Worm (Caenorhabditis elegans) whole organism, early embryonic: Measurements from ENCODE around the gene fbxb-55.

Experiments
- ama-1 ChIP-seq: fragments of 150-350 bp; optimal IDR thresholded peaks from 2 replicates; lab custom pipeline; 2014
- ets-7 ChIP-seq: sonication (generic microtip); optimal IDR thresholded peaks from 2 replicates; lab custom pipeline; 2016; ENCODE audit warnings: missing genotype, missing genetic modification characterization, missing compliant biosample characterization
- flt-1 ChIP-seq: fragments of 200-800 bp; sonication (Bioruptor generic); IDR thresholded peaks from 2 replicates; pipeline ENCODE4 v1.3.6; 2022; ENCODE audit warnings: missing genetic modification characterization, missing compliant biosample characterization
- hnd-1 ChIP-seq: sonication (generic microtip); optimal IDR thresholded peaks from 2 replicates; lab custom pipeline; 2016; ENCODE audit warnings: missing genetic modification characterization, missing compliant biosample characterization
- tbx-37 ChIP-seq: fragments of 200-800 bp; sonication (Bioruptor generic); conservative IDR thresholded peaks from 2 replicates; pipeline ENCODE4 v1.3.6; 2022; ENCODE audit warnings: missing genetic modification reagents, missing genetic modification characterization, missing compliant biosample characterization

- TF ChIP-seq hnd-1 (tag; lab: Kevin White, UChicago), result no peak
- no peak for TF ChIP-seq ets-7 (tag; lab: Kevin White, UChicago)
- no peak for TF ChIP-seq ama-1
- TF ChIP-seq flt-1 (GFP tag; lab: Robert Waterston, UW), result no peak
- no peak for TF ChIP-seq tbx-37 (GFP tag; lab: Robert Waterston, UW)
Measured at ce11 chrIV:4099773-4100172, 31.2 kb downstream of the fbxb-55 start.
